Fruit fly (Drosophila melanogaster) whole organism, embryonic: Measurements from ENCODE around the gene Mettl2.

Source experiments
- ATbp ChIP-seq: fragments of 200-800 bp; sonication (Bioruptor generic); optimal IDR thresholded peaks from 2 replicates; lab custom pipeline; 2017; ENCODE audit warnings: missing biosample characterization, mild to moderate bottlenecking, missing genetic modification characterization, missing genetic modification reagents
- Bdp1 ChIP-seq: fragments of 200-800 bp; sonication (Bioruptor generic); optimal IDR thresholded peaks from 3 replicates; lab custom pipeline; 2016; ENCODE audit warnings: missing biosample characterization, missing genetic modification characterization
- BtbVII ChIP-seq: fragments of 200-800 bp; sonication (Bioruptor generic); optimal IDR thresholded peaks from 3 replicates; lab custom pipeline; 2017; ENCODE audit warnings: missing biosample characterization, mild to moderate bottlenecking, missing genetic modification characterization
- CG10267 ChIP-seq: fragments of 200-800 bp; sonication (Bioruptor generic); optimal IDR thresholded peaks from 2 replicates; lab custom pipeline; 2018; ENCODE audit warnings: missing biosample characterization, mild to moderate bottlenecking, missing genetic modification characterization, moderate library complexity
- CG10274 ChIP-seq: fragments of 200-800 bp; sonication (Bioruptor generic); optimal IDR thresholded peaks from 3 replicates; lab custom pipeline; 2017; ENCODE audit warnings: missing biosample characterization, mild to moderate bottlenecking, missing genetic modification characterization
- CG11085 ChIP-seq: fragments of 200-800 bp; sonication (Bioruptor generic); IDR thresholded peaks from 2 replicates; pipeline ENCODE4 v1.3.6; 2022; ENCODE audit warnings: missing biosample characterization, missing genetic modification characterization
- CG12104 ChIP-seq: fragments of 200-800 bp; sonication (Bioruptor generic); optimal IDR thresholded peaks from 3 replicates; lab custom pipeline; 2016; ENCODE audit warnings: missing biosample characterization, missing genetic modification characterization
- CG12155 ChIP-seq: fragments of 200-800 bp; sonication (Bioruptor generic); optimal IDR thresholded peaks from 3 replicates; lab custom pipeline; 2016; ENCODE audit warnings: missing biosample characterization, missing genetic modification characterization
- CG12391 ChIP-seq: fragments of 200-800 bp; sonication (Bioruptor generic); optimal IDR thresholded peaks from 3 replicates; lab custom pipeline; 2018; ENCODE audit warnings: missing biosample characterization, mild to moderate bottlenecking, missing genetic modification characterization, moderate library complexity
- CG12942 ChIP-seq: fragments of 200-800 bp; sonication (Bioruptor generic); optimal IDR thresholded peaks from 3 replicates; lab custom pipeline; 2016; ENCODE audit warnings: missing biosample characterization, missing genetic modification characterization
- CG13287 ChIP-seq: fragments of 200-800 bp; sonication (Bioruptor generic); IDR thresholded peaks from 2 replicates; pipeline ENCODE4 v1.3.6; 2022; ENCODE audit warnings: missing biosample characterization, missing genetic modification characterization; ENCODE audit not compliant: partially characterized antibody
- CG13424 ChIP-seq: fragments of 200-800 bp; sonication (Bioruptor generic); optimal IDR thresholded peaks from 2 replicates; lab custom pipeline; 2019; ENCODE audit warnings: missing biosample characterization, mild to moderate bottlenecking, missing genetic modification characterization, moderate library complexity
- CG14710 ChIP-seq: fragments of 200-800 bp; sonication (Bioruptor generic); optimal IDR thresholded peaks from 3 replicates; lab custom pipeline; 2019; ENCODE audit warnings: missing biosample characterization, mild to moderate bottlenecking, missing genetic modification characterization, moderate library complexity
- CG15011 ChIP-seq: fragments of 200-800 bp; sonication (Bioruptor generic); optimal IDR thresholded peaks from 3 replicates; lab custom pipeline; 2018; ENCODE audit warnings: missing biosample characterization, mild to moderate bottlenecking, missing genetic modification characterization
- CG15269 ChIP-seq: fragments of 200-800 bp; sonication (Bioruptor generic); optimal IDR thresholded peaks from 2 replicates; lab custom pipeline; 2018; ENCODE audit warnings: missing biosample characterization, mild to moderate bottlenecking, missing genetic modification characterization, moderate library complexity
- CG15601 ChIP-seq: fragments of 200-800 bp; sonication (Bioruptor generic); optimal IDR thresholded peaks from 3 replicates; lab custom pipeline; 2019; ENCODE audit warnings: missing biosample characterization, mild to moderate bottlenecking, missing genetic modification characterization, moderate library complexity
- CG17359 ChIP-seq: fragments of 200-800 bp; sonication (Bioruptor generic); optimal IDR thresholded peaks from 3 replicates; lab custom pipeline; 2018; ENCODE audit warnings: missing biosample characterization, mild to moderate bottlenecking, missing genetic modification characterization, moderate library complexity
- CG17912 ChIP-seq: fragments of 200-800 bp; sonication (Bioruptor generic); optimal IDR thresholded peaks from 2 replicates; lab custom pipeline; 2018; ENCODE audit warnings: missing biosample characterization, mild to moderate bottlenecking, missing genetic modification characterization
- CG18011 ChIP-seq: fragments of 200-800 bp; sonication (Bioruptor generic); optimal IDR thresholded peaks from 2 replicates; lab custom pipeline; 2017; ENCODE audit warnings: missing biosample characterization, missing genetic modification characterization, mild to moderate bottlenecking, moderate library complexity, missing genotype
- CG3065 ChIP-seq: fragments of 200-800 bp; sonication (Bioruptor generic); optimal IDR thresholded peaks from 2 replicates; lab custom pipeline; 2016; ENCODE audit warnings: missing biosample characterization, missing genetic modification characterization
- CG31224 ChIP-seq: fragments of 200-800 bp; sonication (Bioruptor generic); IDR thresholded peaks from 2 replicates; pipeline ENCODE4 v1.3.6; 2022; ENCODE audit warnings: missing biosample characterization, missing genetic modification characterization
- CG3838 ChIP-seq: fragments of 200-800 bp; sonication (Bioruptor generic); optimal IDR thresholded peaks from 3 replicates; lab custom pipeline; 2016; ENCODE audit warnings: missing biosample characterization, missing genetic modification characterization
- CG4404 ChIP-seq: fragments of 200-800 bp; sonication (Bioruptor generic); IDR thresholded peaks from 2 replicates; pipeline ENCODE4 v1.3.6; 2022; ENCODE audit warnings: missing biosample characterization, missing genetic modification characterization
- CG6813 ChIP-seq: fragments of 200-800 bp; sonication (Bioruptor generic); optimal IDR thresholded peaks from 2 replicates; lab custom pipeline; 2017; ENCODE audit warnings: missing biosample characterization, missing genetic modification characterization, mild to moderate bottlenecking, moderate library complexity, missing genetic modification reagents
- CG6854 ChIP-seq: fragments of 200-800 bp; sonication (Bioruptor generic); optimal IDR thresholded peaks from 3 replicates; lab custom pipeline; 2017; ENCODE audit warnings: missing biosample characterization, mild to moderate bottlenecking, missing genetic modification characterization
- CG7357 ChIP-seq: fragments of 200-800 bp; sonication (Bioruptor generic); IDR thresholded peaks from 3 replicates; pipeline ENCODE4 v1.3.6; 2022; ENCODE audit warnings: missing biosample characterization, missing genetic modification characterization
- CG7556 ChIP-seq: fragments of 200-800 bp; sonication (Bioruptor generic); optimal IDR thresholded peaks from 2 replicates; lab custom pipeline; 2017; ENCODE audit warnings: missing biosample characterization, mild to moderate bottlenecking, missing genetic modification characterization
- CG8089 ChIP-seq: fragments of 200-800 bp; sonication (Bioruptor generic); optimal IDR thresholded peaks from 3 replicates; lab custom pipeline; 2016; ENCODE audit warnings: missing biosample characterization, missing genetic modification characterization
- Dbx ChIP-seq: fragments of 200-800 bp; sonication (Bioruptor generic); IDR thresholded peaks from 3 replicates; pipeline ENCODE4 v1.3.6; 2022; ENCODE audit warnings: missing biosample characterization, missing genetic modification characterization
- Hr78 ChIP-seq, 2 experiments: fragments of 200-800 bp in 1 of 2; fragments of >200 bp in 1 of 2; sonication (Bioruptor generic) in 1 of 2; optimal IDR thresholded peaks; 2 replicates each; lab custom pipeline; 2017 to 2019; ENCODE audit warnings: missing biosample characterization in 2 of 2, missing genetic modification characterization in 2 of 2, mild to moderate bottlenecking in 1 of 2, moderate library complexity in 1 of 2
- Hsf ChIP-seq: fragments of 200-800 bp; sonication (Bioruptor generic); optimal IDR thresholded peaks from 3 replicates; lab custom pipeline; 2016; ENCODE audit warnings: missing biosample characterization, missing genetic modification characterization
- MTF-1 ChIP-seq: fragments of 200-800 bp; sonication (Bioruptor generic); optimal IDR thresholded peaks from 2 replicates; lab custom pipeline; 2018; ENCODE audit warnings: missing biosample characterization, mild to moderate bottlenecking, missing genetic modification characterization, borderline replicate concordance
- Mrtf ChIP-seq: fragments of 200-800 bp; sonication (Bioruptor generic); IDR thresholded peaks from 3 replicates; pipeline ENCODE4 v1.3.6; 2022; ENCODE audit warnings: missing biosample characterization, missing genetic modification characterization
- NK7.1 ChIP-seq: fragments of 200-800 bp; sonication (Bioruptor generic); optimal IDR thresholded peaks from 3 replicates; lab custom pipeline; 2016; ENCODE audit warnings: missing biosample characterization, missing genetic modification characterization
- Poxn ChIP-seq: fragments of 200-800 bp; sonication (Bioruptor generic); IDR thresholded peaks from 2 replicates; pipeline ENCODE4 v1.3.6; 2022; ENCODE audit warnings: missing biosample characterization, missing genetic modification characterization
- Rfx ChIP-seq: fragments of 200-800 bp; sonication (Bioruptor generic); IDR thresholded peaks from 2 replicates; pipeline ENCODE4 v1.3.6; 2022; ENCODE audit warnings: missing biosample characterization, missing genetic modification characterization
- Sox100B ChIP-seq: fragments of 200-800 bp; sonication (Bioruptor generic); optimal IDR thresholded peaks from 3 replicates; lab custom pipeline; 2018; ENCODE audit warnings: missing biosample characterization, mild to moderate bottlenecking, missing genetic modification characterization
- Vsx1 ChIP-seq: fragments of 200-800 bp; sonication (Bioruptor generic); optimal IDR thresholded peaks from 2 replicates; lab custom pipeline; 2017; ENCODE audit warnings: missing biosample characterization, mild to moderate bottlenecking, missing genetic modification characterization, missing genetic modification reagents
- crc ChIP-seq: fragments of 200-800 bp; sonication (Bioruptor generic); optimal IDR thresholded peaks from 2 replicates; lab custom pipeline; 2016; ENCODE audit warnings: missing biosample characterization, missing genetic modification characterization
- dysf ChIP-seq: fragments of 200-800 bp; sonication (Bioruptor generic); IDR thresholded peaks from 3 replicates; pipeline ENCODE4 v1.3.6; 2022; ENCODE audit warnings: missing biosample characterization, missing genetic modification characterization
- insv ChIP-seq, 2 experiments: fragments of 200-800 bp; sonication (Bioruptor generic); optimal IDR thresholded peaks; 3 replicates each; lab custom pipeline; 2016 to 2018; ENCODE audit warnings: missing biosample characterization in 2 of 2, missing genetic modification characterization in 2 of 2
- klu ChIP-seq: fragments of 200-800 bp; sonication (Bioruptor generic); IDR thresholded peaks from 2 replicates; pipeline ENCODE4 v1.3.6; 2022; ENCODE audit warnings: missing biosample characterization, missing genetic modification characterization
- pho ChIP-seq: fragments of 200-800 bp; sonication (Bioruptor generic); optimal IDR thresholded peaks from 2 replicates; lab custom pipeline; 2016; ENCODE audit warnings: missing biosample characterization, missing genetic modification characterization
- salm ChIP-seq: fragments of 200-800 bp; sonication (Bioruptor generic); optimal IDR thresholded peaks from 2 replicates; lab custom pipeline; 2018; ENCODE audit warnings: missing biosample characterization, mild to moderate bottlenecking, missing genetic modification characterization
- slp2 ChIP-seq: fragments of 200-800 bp; sonication (Bioruptor generic); optimal IDR thresholded peaks from 2 replicates; lab custom pipeline; 2016; ENCODE audit warnings: missing biosample characterization, missing genetic modification characterization
- tin ChIP-seq: fragments of 200-800 bp; sonication (Bioruptor generic); optimal IDR thresholded peaks from 3 replicates; lab custom pipeline; 2016; ENCODE audit warnings: missing biosample characterization, missing genetic modification characterization
- unpg ChIP-seq: fragments of 200-800 bp; sonication (Bioruptor generic); optimal IDR thresholded peaks from 3 replicates; lab custom pipeline; 2018; ENCODE audit warnings: missing biosample characterization, mild to moderate bottlenecking, missing genetic modification characterization, moderate library complexity
- usp ChIP-seq: fragments of >200 bp; optimal IDR thresholded peaks from 2 replicates; lab custom pipeline; 2017; ENCODE audit warnings: missing biosample characterization, missing genetic modification characterization
- zfh2 ChIP-seq: fragments of 200-800 bp; sonication (Bioruptor generic); optimal IDR thresholded peaks from 2 replicates; lab custom pipeline; 2016; ENCODE audit warnings: missing biosample characterization, missing genetic modification characterization

The Mettl2 gene

DNA sequence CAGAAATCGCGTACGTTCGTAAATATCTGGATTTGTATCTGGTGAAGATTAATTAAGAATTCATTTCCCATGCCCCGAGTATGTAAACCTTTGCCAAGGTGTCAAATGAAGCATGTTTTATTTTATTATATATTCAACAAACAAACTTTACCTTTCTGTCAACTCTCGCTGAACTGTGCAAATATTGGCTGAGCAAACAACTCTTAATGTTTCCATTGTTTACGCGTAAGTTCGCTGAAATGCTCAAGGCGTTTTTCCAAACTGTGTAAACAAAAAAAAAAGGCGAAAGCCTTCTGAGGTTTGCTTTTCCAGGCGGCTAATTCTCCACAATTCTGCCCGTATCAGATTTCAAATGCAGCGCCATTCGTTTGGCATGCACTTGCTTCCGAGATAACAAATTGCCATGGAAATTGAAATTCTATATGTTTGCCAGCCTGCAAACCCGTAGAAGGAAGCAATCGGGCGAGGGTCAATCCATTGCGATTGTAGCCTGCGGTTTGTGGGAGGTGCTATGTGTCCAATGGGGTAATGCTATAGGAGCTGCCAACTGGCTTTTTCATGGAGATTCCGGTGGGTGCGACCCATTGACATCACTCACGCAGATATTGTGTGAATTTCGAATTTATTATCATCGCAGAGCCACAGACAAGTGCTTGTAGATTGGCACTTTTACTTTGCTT, 47.2 kb downstream of the Mettl2 start (continued):
- TF ChIP-seq CG17359 (tag; lab: Kevin White, UChicago), result peak; percentile 77
- TF ChIP-seq Mrtf, result 0 out of 3 replicates have a peak, but pooled peaks have one; percentile 11
- TF ChIP-seq CG15011, result peak; percentile 92
- no peak for TF ChIP-seq CG7357
- TF ChIP-seq CG17912 (GFP tag; lab: Kevin White, UChicago), result peak; percentile 7
- peak; percentile 65 for TF ChIP-seq CG7556
- TF ChIP-seq CG13424 (tag; lab: Kevin White, UChicago), result peak; percentile 35
- TF ChIP-seq CG11085 (GFP tag; lab: Robert Waterston, UW), result peak; percentile 55; the same call in 1 of the 2 replicates
- TF ChIP-seq usp (GFP tag; lab: Kevin White, UChicago), result no peak
- peak; percentile 10 for TF ChIP-seq CG3838
- peak; percentile 87 for TF ChIP-seq CG6854 (GFP tag; lab: Kevin White, UChicago)
- TF ChIP-seq Poxn (GFP tag; lab: Robert Waterston, UW), result peak; percentile 41; the same call in 1 of the 2 replicates
- no peak for TF ChIP-seq Hr78 (GFP tag; optimal IDR thresholded peaks at IDR 0.05; lab: Kevin White, UChicago)
- peak; percentile 82 for TF ChIP-seq Rfx (GFP tag; lab: Robert Waterston, UW)
- peak; percentile 67 for TF ChIP-seq CG15269 (tag; lab: Kevin White, UChicago)
- peak; percentile 37 for TF ChIP-seq Bdp1 (GFP tag; lab: Kevin White, UChicago)
- TF ChIP-seq ATbp (GFP tag; lab: Kevin White, UChicago), result peak; percentile 76
- peak; percentile 95 for TF ChIP-seq CG6813 (GFP tag; lab: Kevin White, UChicago)
- peak; percentile 71 for TF ChIP-seq crc (GFP tag; lab: Kevin White, UChicago)
- TF ChIP-seq insv (GFP tag; optimal IDR thresholded peaks at IDR 0.05; lab: Kevin White, UChicago), result peak in 1 of 2 experiments; percentile 15
- peak; percentile 95 for TF ChIP-seq CG12104 (GFP tag; lab: Kevin White, UChicago)
- TF ChIP-seq slp2, result no peak
- peak; percentile 28 for TF ChIP-seq CG12391
- TF ChIP-seq Vsx1 (GFP tag; lab: Kevin White, UChicago), result peak; percentile 76
- peak; percentile 38 for TF ChIP-seq CG12942 (GFP tag; lab: Kevin White, UChicago)
- TF ChIP-seq CG3065, result peak; percentile 3
- TF ChIP-seq CG12155 (GFP tag; lab: Kevin White, UChicago), result peak; percentile 46
- TF ChIP-seq CG13287 (GFP tag; lab: Robert Waterston, UW), result no peak
- TF ChIP-seq salm, result peak; percentile 27
- peak; percentile 65 for TF ChIP-seq unpg (GFP tag; lab: Kevin White, UChicago)
- TF ChIP-seq CG15601 (tag; lab: Kevin White, UChicago), result peak; percentile 11
- TF ChIP-seq CG14710 (tag; lab: Kevin White, UChicago), result peak; percentile 1
- peak; percentile 64 for TF ChIP-seq NK7.1 (GFP tag; lab: Kevin White, UChicago)
- peak; percentile 62 for TF ChIP-seq CG18011 (GFP tag; lab: Kevin White, UChicago)
- peak; percentile 87; the same call in 2 of the 3 replicates for TF ChIP-seq Dbx (GFP tag; lab: Robert Waterston, UW)
- no peak for TF ChIP-seq CG10267
- TF ChIP-seq CG10274 (GFP tag; lab: Kevin White, UChicago), result peak; percentile 71
- no peak for TF ChIP-seq klu (GFP tag; lab: Robert Waterston, UW)
- TF ChIP-seq MTF-1 (GFP tag; lab: Kevin White, UChicago), result peak; percentile 86
- TF ChIP-seq CG4404 (GFP tag; lab: Robert Waterston, UW), result no peak
- TF ChIP-seq CG31224, result peak; percentile 37; the same call in 1 of the 2 replicates
- peak; percentile 26 for TF ChIP-seq CG8089 (GFP tag; lab: Kevin White, UChicago)
- TF ChIP-seq Sox100B, result no peak
- TF ChIP-seq BtbVII, result peak; percentile 96
- TF ChIP-seq zfh2 (GFP tag; lab: Kevin White, UChicago), result peak; percentile 57
- TF ChIP-seq Hsf (GFP tag; lab: Kevin White, UChicago), result peak; percentile 25
- TF ChIP-seq pho (GFP tag; lab: Kevin White, UChicago), result peak; percentile 82
- TF ChIP-seq dysf, result peak; percentile 43; the same call in 1 of the 3 replicates
- TF ChIP-seq tin (GFP tag; lab: Kevin White, UChicago), result no peak
